Fruit fly (Drosophila melanogaster) whole organism, embryonic: ENCODE measurements around the gene CG14930.

Source experiments
- Aef1 ChIP-seq: fragments of 200-800 bp; sonication (Bioruptor generic); IDR thresholded peaks from 3 replicates; pipeline ENCODE4 v1.3.6; 2022; ENCODE audit warnings: missing biosample characterization, missing genetic modification characterization
- Awh ChIP-seq: fragments of 200-800 bp; sonication (Bioruptor generic); IDR thresholded peaks from 2 replicates; pipeline ENCODE4, ENCODE4 v1.3.6; 2022; ENCODE audit warnings: missing biosample characterization, missing genetic modification characterization
- B-H2 ChIP-seq: fragments of 200-800 bp; sonication (Bioruptor generic); optimal IDR thresholded peaks from 2 replicates; lab custom pipeline; 2018; ENCODE audit warnings: missing biosample characterization, mild to moderate bottlenecking, missing genetic modification characterization
- CG10543 ChIP-seq: fragments of 200-800 bp; sonication (Bioruptor generic); optimal IDR thresholded peaks from 3 replicates; lab custom pipeline; 2017; ENCODE audit warnings: missing biosample characterization, mild to moderate bottlenecking, missing genetic modification characterization, moderate library complexity
- CG11093 ChIP-seq: fragments of 200-800 bp; sonication (Bioruptor generic); IDR thresholded peaks from 3 replicates; pipeline ENCODE4 v1.3.6; 2022; ENCODE audit warnings: missing biosample characterization, missing genetic modification characterization
- CG11723 ChIP-seq: fragments of 200-800 bp; sonication (Bioruptor generic); optimal IDR thresholded peaks from 2 replicates; lab custom pipeline; 2017; ENCODE audit warnings: missing biosample characterization, mild to moderate bottlenecking, missing genetic modification characterization
- CG13424 ChIP-seq: fragments of 200-800 bp; sonication (Bioruptor generic); optimal IDR thresholded peaks from 2 replicates; lab custom pipeline; 2019; ENCODE audit warnings: missing biosample characterization, mild to moderate bottlenecking, missing genetic modification characterization, moderate library complexity
- CG13894 ChIP-seq: fragments of 200-800 bp; sonication (Bioruptor generic); optimal IDR thresholded peaks from 3 replicates; lab custom pipeline; 2018; ENCODE audit warnings: missing biosample characterization, mild to moderate bottlenecking, missing genetic modification characterization, moderate library complexity
- CG1603 ChIP-seq: fragments of 200-800 bp; sonication (Bioruptor generic); optimal IDR thresholded peaks from 2 replicates; lab custom pipeline; 2019; ENCODE audit warnings: missing biosample characterization, mild to moderate bottlenecking, missing genetic modification characterization, moderate library complexity
- CG17186 ChIP-seq: fragments of 200-800 bp; sonication (Bioruptor generic); optimal IDR thresholded peaks from 3 replicates; lab custom pipeline; 2017; ENCODE audit warnings: missing biosample characterization, missing genetic modification reagents, missing genetic modification characterization
- CG1832 ChIP-seq: fragments of 200-800 bp; sonication (Bioruptor generic); optimal IDR thresholded peaks from 2 replicates; lab custom pipeline; 2017; ENCODE audit warnings: missing biosample characterization, mild to moderate bottlenecking, missing genetic modification characterization, inconsistent platforms
- CG18619 ChIP-seq: fragments of 200-800 bp; sonication (Bioruptor generic); optimal IDR thresholded peaks from 3 replicates; lab custom pipeline; 2017; ENCODE audit warnings: missing biosample characterization, mild to moderate bottlenecking, missing genetic modification characterization
- CG2202 ChIP-seq: fragments of 200-800 bp; sonication (Bioruptor generic); optimal IDR thresholded peaks from 2 replicates; lab custom pipeline; 2018; ENCODE audit warnings: missing biosample characterization, mild to moderate bottlenecking, missing genetic modification characterization
- CG2889 ChIP-seq: fragments of 200-800 bp; sonication (Bioruptor generic); IDR thresholded peaks from 3 replicates; pipeline ENCODE4 v1.3.6; 2022; ENCODE audit warnings: missing biosample characterization, missing genetic modification characterization
- CG42726 ChIP-seq: fragments of 200-800 bp; sonication (Bioruptor generic); IDR thresholded peaks from 2 replicates; pipeline ENCODE4 v1.3.6; 2022; ENCODE audit warnings: missing biosample characterization, missing genetic modification characterization; ENCODE audit not compliant: partially characterized antibody
- CG4404 ChIP-seq: fragments of 200-800 bp; sonication (Bioruptor generic); IDR thresholded peaks from 2 replicates; pipeline ENCODE4 v1.3.6; 2022; ENCODE audit warnings: missing biosample characterization, missing genetic modification characterization
- CG4617 ChIP-seq: fragments of 200-800 bp; sonication (Bioruptor generic); optimal IDR thresholded peaks from 3 replicates; lab custom pipeline; 2016; ENCODE audit warnings: missing biosample characterization, missing genetic modification characterization, borderline replicate concordance
- CG7271 ChIP-seq: fragments of 200-800 bp; sonication (Bioruptor generic); optimal IDR thresholded peaks from 2 replicates; lab custom pipeline; 2018; ENCODE audit warnings: missing biosample characterization, mild to moderate bottlenecking, missing genetic modification characterization, moderate library complexity
- CG8944 ChIP-seq: fragments of 200-800 bp; sonication (Bioruptor generic); optimal IDR thresholded peaks from 3 replicates; lab custom pipeline; 2016; ENCODE audit warnings: missing biosample characterization, missing genetic modification characterization
- CG9437 ChIP-seq: fragments of 200-800 bp; sonication (Bioruptor generic); optimal IDR thresholded peaks from 2 replicates; lab custom pipeline; 2018; ENCODE audit warnings: missing biosample characterization, mild to moderate bottlenecking, missing genetic modification characterization
- CG9727 ChIP-seq: fragments of 200-800 bp; sonication (Bioruptor generic); optimal IDR thresholded peaks from 3 replicates; lab custom pipeline; 2017; ENCODE audit warnings: missing biosample characterization, mild to moderate bottlenecking, missing genetic modification characterization
- CG9797 ChIP-seq: fragments of 200-800 bp; sonication (Bioruptor generic); optimal IDR thresholded peaks from 3 replicates; lab custom pipeline; 2018; ENCODE audit warnings: missing biosample characterization, mild to moderate bottlenecking, missing genetic modification characterization
- Dip3 ChIP-seq: fragments of 200-800 bp; sonication (Bioruptor generic); optimal IDR thresholded peaks from 3 replicates; lab custom pipeline; 2016; ENCODE audit warnings: missing biosample characterization, missing genetic modification characterization
- Hr51 ChIP-seq, 2 experiments: fragments of 200-800 bp; sonication (Bioruptor generic); optimal IDR thresholded peaks; 2 replicates in 1 of 2; 3 replicates in 1 of 2; lab custom pipeline; 2016 to 2018; ENCODE audit warnings: missing biosample characterization in 2 of 2, missing genetic modification characterization in 2 of 2, mild to moderate bottlenecking in 1 of 2, moderate library complexity in 1 of 2
- Myb ChIP-seq: fragments of 200-800 bp; sonication (Bioruptor generic); optimal IDR thresholded peaks from 2 replicates; lab custom pipeline; 2016; ENCODE audit warnings: missing biosample characterization, missing genetic modification characterization
- Nf-YA ChIP-seq: fragments of 200-800 bp; sonication (Bioruptor generic); IDR thresholded peaks from 2 replicates; pipeline ENCODE4 v1.3.6; 2022; ENCODE audit warnings: missing biosample characterization, missing genetic modification characterization
- Nf-YB ChIP-seq: fragments of 200-800 bp; sonication (Bioruptor generic); optimal IDR thresholded peaks from 3 replicates; lab custom pipeline; 2019; ENCODE audit warnings: missing biosample characterization, mild to moderate bottlenecking, missing genetic modification characterization, moderate library complexity
- Nf-YC ChIP-seq: fragments of 200-800 bp; optimal IDR thresholded peaks from 3 replicates; lab custom pipeline; 2019; ENCODE audit warnings: missing biosample characterization, mild to moderate bottlenecking, missing genetic modification characterization, moderate library complexity
- Oaz ChIP-seq: fragments of 200-800 bp; sonication (Bioruptor generic); IDR thresholded peaks from 2 replicates; pipeline ENCODE4 v1.3.6; 2022; ENCODE audit warnings: missing biosample characterization, missing genetic modification characterization
- Ptx1 ChIP-seq: fragments of 200-800 bp; sonication (Bioruptor generic); IDR thresholded peaks from 2 replicates; pipeline ENCODE4 v1.3.6; 2022; ENCODE audit warnings: missing biosample characterization, missing genetic modification characterization
- Rfx ChIP-seq: fragments of 200-800 bp; sonication (Bioruptor generic); IDR thresholded peaks from 2 replicates; pipeline ENCODE4 v1.3.6; 2022; ENCODE audit warnings: missing biosample characterization, missing genetic modification characterization
- Scr ChIP-seq: fragments of 200-800 bp; sonication (Bioruptor generic); IDR thresholded peaks from 2 replicates; pipeline ENCODE4 v1.3.6; 2022; ENCODE audit warnings: missing biosample characterization, missing genetic modification characterization; ENCODE audit not compliant: partially characterized antibody
- Sox102F ChIP-seq: fragments of 200-800 bp; sonication (Bioruptor generic); optimal IDR thresholded peaks from 2 replicates; lab custom pipeline; 2018; ENCODE audit warnings: missing biosample characterization, mild to moderate bottlenecking, missing genetic modification characterization, moderate library complexity
- Spps ChIP-seq: fragments of 200-800 bp; sonication (Bioruptor generic); optimal IDR thresholded peaks from 2 replicates; lab custom pipeline; 2018; ENCODE audit warnings: missing biosample characterization, mild to moderate bottlenecking, missing genetic modification characterization
- Taf1 ChIP-seq: fragments of 200-800 bp; sonication (Bioruptor generic); IDR thresholded peaks from 2 replicates; pipeline ENCODE4 v1.3.6; 2022; ENCODE audit warnings: missing biosample characterization, missing genetic modification characterization
- cad ChIP-seq: fragments of >200 bp; optimal IDR thresholded peaks from 2 replicates; lab custom pipeline; 2017; ENCODE audit warnings: missing biosample characterization, missing genetic modification characterization
- chm ChIP-seq: fragments of 200-800 bp; sonication (Bioruptor generic); IDR thresholded peaks from 2 replicates; pipeline ENCODE4 v1.3.6; 2022; ENCODE audit warnings: missing biosample characterization, missing genetic modification characterization
- chn ChIP-seq: fragments of 200-800 bp; sonication (Bioruptor generic); optimal IDR thresholded peaks from 2 replicates; lab custom pipeline; 2016; ENCODE audit warnings: missing biosample characterization, missing genetic modification characterization
- gce ChIP-seq: fragments of 200-800 bp; sonication (Bioruptor generic); IDR thresholded peaks from 3 replicates; pipeline ENCODE4 v1.3.6; 2022; ENCODE audit warnings: missing biosample characterization, missing genetic modification characterization
- inv ChIP-seq: fragments of 200-800 bp; sonication (Bioruptor generic); IDR thresholded peaks from 2 replicates; pipeline ENCODE4 v1.3.6; 2022; ENCODE audit warnings: missing biosample characterization, missing genetic modification characterization; ENCODE audit not compliant: partially characterized antibody
- mam ChIP-seq: fragments of 200-800 bp; sonication (Bioruptor generic); optimal IDR thresholded peaks from 3 replicates; lab custom pipeline; 2016; ENCODE audit warnings: missing biosample characterization, missing genetic modification characterization
- mirr ChIP-seq: fragments of 200-800 bp; sonication (Bioruptor generic); optimal IDR thresholded peaks from 3 replicates; lab custom pipeline; 2018; ENCODE audit warnings: missing biosample characterization, mild to moderate bottlenecking, missing genetic modification characterization
- nerfin-1 ChIP-seq: fragments of 200-800 bp; sonication (Bioruptor generic); optimal IDR thresholded peaks from 3 replicates; lab custom pipeline; 2019; ENCODE audit warnings: missing biosample characterization, mild to moderate bottlenecking, missing genetic modification characterization, moderate library complexity
- oc ChIP-seq: fragments of 200-800 bp; sonication (Bioruptor generic); optimal IDR thresholded peaks from 2 replicates; lab custom pipeline; 2018; ENCODE audit warnings: missing biosample characterization, mild to moderate bottlenecking, missing genetic modification characterization, moderate library complexity
- peb ChIP-seq: fragments of 200-800 bp; sonication (Bioruptor generic); IDR thresholded peaks from 2 replicates; pipeline ENCODE4 v1.3.6; 2022; ENCODE audit warnings: missing biosample characterization, missing genetic modification characterization
- pita ChIP-seq: fragments of 200-800 bp; sonication (Bioruptor generic); optimal IDR thresholded peaks from 2 replicates; lab custom pipeline; 2017; ENCODE audit warnings: missing biosample characterization, mild to moderate bottlenecking, missing genetic modification characterization
- pnt ChIP-seq: fragments of 200-800 bp; sonication (Bioruptor generic); optimal IDR thresholded peaks from 3 replicates; lab custom pipeline; 2016; ENCODE audit warnings: missing biosample characterization, missing genetic modification characterization
- repo ChIP-seq: fragments of 200-800 bp; sonication (Bioruptor generic); optimal IDR thresholded peaks from 2 replicates; lab custom pipeline; 2016; ENCODE audit warnings: missing biosample characterization, missing genetic modification characterization
- sna ChIP-seq: fragments of 200-800 bp; sonication (Bioruptor generic); IDR thresholded peaks from 2 replicates; pipeline ENCODE4 v1.3.6; 2022; ENCODE audit warnings: missing biosample characterization, missing genetic modification characterization; ENCODE audit not compliant: partially characterized antibody
- vvl ChIP-seq: fragments of 200-800 bp; sonication (Bioruptor generic); IDR thresholded peaks from 2 replicates; pipeline ENCODE4 v1.3.6; 2022; ENCODE audit warnings: missing biosample characterization, missing genetic modification characterization
- wdn ChIP-seq: fragments of 200-800 bp; sonication (Bioruptor generic); IDR thresholded peaks from 2 replicates; pipeline ENCODE4 v1.3.6; 2022; ENCODE audit warnings: missing biosample characterization, missing genetic modification characterization
- yki ChIP-seq: fragments of >200 bp; optimal IDR thresholded peaks from 3 replicates; lab custom pipeline; 2018

The CG14930 gene

dm6 chr2L:11528129-11528589 lies 7.1 kb upstream of the CG14930 start, which contains the start of gene CG31705 (continued):
- TF ChIP-seq mirr (GFP tag; lab: Kevin White, UChicago) (no peak), CG18619 (GFP tag; lab: Kevin White, UChicago) (peak; percentile 48), CG11723 (GFP tag; lab: Kevin White, UChicago) (no peak), CG1603 (tag; lab: Kevin White, UChicago) (no peak), Ptx1 (0 out of 2 replicates have a peak, but pooled peaks have one; percentile 20), CG13424 (peak; percentile 52), CG7271 (tag; lab: Kevin White, UChicago) (no peak), CG13894 (tag; lab: Kevin White, UChicago) (no peak), Rfx (peak; percentile 65), Hr51 (GFP tag; optimal IDR thresholded peaks at IDR 0.05; lab: Kevin White, UChicago) (peak in 1 of 2 experiments; percentile 53), Spps (tag; lab: Kevin White, UChicago) (no peak), chm (GFP tag; lab: Robert Waterston, UW) (no peak), CG4617 (no peak), Dip3 (GFP tag; lab: Kevin White, UChicago) (no peak), pnt (GFP tag; lab: Kevin White, UChicago) (no peak), Myb (GFP tag; lab: Kevin White, UChicago) (no peak), CG9727 (GFP tag; lab: Kevin White, UChicago) (peak; percentile 72), Nf-YA (no peak), CG1832 (GFP tag; lab: Kevin White, UChicago) (no peak), mam (GFP tag; lab: Kevin White, UChicago) (no peak), CG17186 (GFP tag; lab: Kevin White, UChicago) (no peak), Oaz (GFP tag; lab: Robert Waterston, UW) (no peak), CG8944 (GFP tag; lab: Kevin White, UChicago) (no peak), sna (GFP tag; lab: Robert Waterston, UW) (no peak), Aef1 (GFP tag; lab: Robert Waterston, UW) (no peak), vvl (GFP tag; lab: Robert Waterston, UW) (no peak), CG10543 (GFP tag; lab: Kevin White, UChicago) (no peak), oc (no peak), chn (GFP tag; lab: Kevin White, UChicago) (no peak), Scr (no peak), CG42726 (no peak), Nf-YC (tag; lab: Kevin White, UChicago) (no peak), inv (GFP tag; lab: Robert Waterston, UW) (no peak), Awh (GFP tag; lab: Robert Waterston, UW) (no peak), CG9797 (GFP tag; lab: Kevin White, UChicago) (no peak), B-H2 (no peak), wdn (GFP tag; lab: Robert Waterston, UW) (no peak; the same call in 1 of the 2 replicates), pita (GFP tag; lab: Kevin White, UChicago) (no peak), gce (GFP tag; lab: Robert Waterston, UW) (no peak), Sox102F (GFP tag; lab: Kevin White, UChicago) (peak; percentile 49), peb (GFP tag; lab: Robert Waterston, UW) (no peak), CG9437 (GFP tag; lab: Kevin White, UChicago) (peak; percentile 44), repo (GFP tag; lab: Kevin White, UChicago) (no peak), CG4404 (GFP tag; lab: Robert Waterston, UW) (no peak), Nf-YB (GFP tag; lab: Kevin White, UChicago) (no peak), CG11093 (GFP tag; lab: Robert Waterston, UW) (no peak), CG2202 (tag; lab: Kevin White, UChicago) (no peak), yki (lab: Kevin White, UChicago) (no peak), nerfin-1 (no peak), cad (GFP tag; lab: Kevin White, UChicago) (no peak), Taf1 (GFP tag; lab: Robert Waterston, UW) (no peak), CG2889 (GFP tag; lab: Robert Waterston, UW) (no peak)
